Fruit fly (Drosophila melanogaster) whole organism: ENCODE measurements around the gene jus.
A peak's percentile ranks its signal among the peaks of the same experiment; 100 is the strongest.

Experiments used
- CG8478 ChIP-seq: fragments of >200 bp; optimal IDR thresholded peaks from 2 replicates; lab custom pipeline; 2018; ENCODE audit warnings: inconsistent platforms
- Dll ChIP-seq: fragments of >200 bp; optimal IDR thresholded peaks from 2 replicates; lab custom pipeline; 2017
- EcR ChIP-seq, 2 experiments: fragments of >200 bp; optimal IDR thresholded peaks; 2 replicates each; lab custom pipeline; 2017; ENCODE audit warnings: missing biosample characterization in 2 of 2, missing genetic modification characterization in 2 of 2, missing genetic modification reagents in 2 of 2
- pan ChIP-seq: fragments of >200 bp; optimal IDR thresholded peaks from 2 replicates; lab custom pipeline; 2017
- psq ChIP-seq: fragments of >200 bp; optimal IDR thresholded peaks from 2 replicates; lab custom pipeline; 2017
- usp ChIP-seq: fragments of >200 bp; optimal IDR thresholded peaks from 2 replicates; lab custom pipeline; 2017; ENCODE audit warnings: missing biosample characterization, missing genetic modification characterization, mixed read lengths

The jus gene

DNA sequence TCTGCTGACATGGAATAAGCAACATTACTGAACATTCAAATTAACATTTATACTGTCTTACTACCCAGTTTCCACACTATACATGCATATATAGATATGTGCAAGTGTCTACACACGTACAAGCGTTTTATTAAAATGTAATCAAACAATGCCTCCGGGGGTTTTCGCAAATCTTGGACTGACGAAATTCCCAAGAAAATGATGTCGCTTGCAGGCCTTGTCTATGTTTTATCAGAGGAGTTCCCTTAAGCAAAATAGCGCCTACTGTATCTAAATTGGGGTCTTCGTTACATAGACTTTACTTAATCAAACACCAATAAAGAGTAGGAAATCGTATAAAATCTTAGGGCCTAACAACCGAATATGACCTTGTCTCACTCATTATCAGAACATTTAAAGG, 35.2 kb downstream of the jus start:
- TF ChIP-seq usp (GFP tag; lab: Kevin White, UChicago) (no peak), psq (no peak), CG8478 (no peak), EcR (GFP tag; optimal IDR thresholded peaks at IDR 0.05; lab: Kevin White, UChicago) (no peak), Dll (lab: Kevin White, UChicago) (no peak), pan (lab: Kevin White, UChicago) (no peak)

DNA sequence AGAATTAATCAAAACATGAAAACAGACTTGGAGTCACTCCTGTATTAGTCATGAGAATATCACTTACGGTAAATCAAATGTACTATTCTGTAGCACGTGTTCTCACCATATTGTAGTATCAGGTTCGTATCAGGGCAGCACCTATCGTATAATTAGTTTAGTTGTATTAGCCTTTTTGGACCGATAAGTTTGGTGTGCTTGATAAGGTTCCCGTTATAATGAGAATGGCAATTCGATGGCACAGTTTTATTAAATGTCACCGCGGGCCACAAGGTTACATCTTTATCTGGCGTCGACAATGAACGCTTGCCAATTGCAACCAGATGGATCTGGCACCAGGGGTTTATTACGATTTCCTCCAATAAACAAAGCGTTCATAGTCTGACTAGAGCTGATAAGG, 36.1 kb downstream of the jus start:
- no peak for TF ChIP-seq CG8478
- no peak for TF ChIP-seq EcR (GFP tag; optimal IDR thresholded peaks at IDR 0.05; lab: Kevin White, UChicago)
- TF ChIP-seq pan (lab: Kevin White, UChicago) = no peak
- no peak for TF ChIP-seq usp (GFP tag; lab: Kevin White, UChicago)
- TF ChIP-seq Dll (lab: Kevin White, UChicago) = no peak
- TF ChIP-seq psq = no peak

DNA sequence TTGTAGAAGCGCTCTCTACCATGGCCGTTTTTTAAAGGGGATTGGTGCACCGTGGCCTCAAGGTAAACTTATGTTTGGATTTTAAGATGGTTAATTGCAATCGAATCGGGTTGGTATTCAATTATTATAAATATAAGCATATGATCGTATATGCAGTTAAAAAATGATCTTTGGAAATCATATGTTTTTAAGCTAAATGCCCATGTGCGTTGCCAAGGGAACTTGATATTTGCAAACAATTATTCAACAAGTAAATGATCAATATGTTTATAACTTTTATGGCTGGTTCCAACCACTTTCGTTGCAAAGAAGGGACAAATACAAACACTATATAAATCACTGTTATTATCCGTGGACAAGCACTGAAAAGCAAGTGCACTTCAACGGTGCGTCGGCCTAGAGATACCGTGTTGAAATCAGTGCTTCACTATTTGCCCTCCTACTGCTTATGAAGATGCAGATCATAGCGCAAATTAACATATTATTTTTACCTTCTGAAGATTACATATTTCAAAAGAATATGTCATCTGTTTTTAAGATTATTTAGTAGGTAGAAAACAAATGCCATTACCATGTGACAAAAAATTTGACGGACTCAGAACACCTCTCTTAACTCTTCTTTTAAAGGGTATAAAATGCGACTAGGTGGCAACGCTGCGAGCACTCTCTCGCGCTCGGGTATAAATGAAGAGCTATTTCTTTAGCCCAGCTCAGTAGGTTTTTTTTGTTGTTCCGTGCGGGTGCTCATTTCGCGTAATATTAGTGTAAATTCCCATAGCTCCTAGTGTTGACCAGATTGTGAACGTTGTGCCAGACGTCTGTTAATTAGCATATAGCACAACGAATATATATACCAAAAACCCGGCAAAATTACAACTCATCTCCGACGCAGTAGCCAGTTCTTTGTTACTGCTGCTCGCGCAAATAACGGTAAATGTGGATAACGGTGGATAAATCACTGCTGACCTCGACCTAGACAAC, 37.1 kb downstream of the jus start, which contains the start of gene rdog:
Gene rdog (plus strand): TSS at position 705 of the 981 bp plus-strand sequence.
- TF ChIP-seq CG8478 = no peak
- peak; percentile 97 for TF ChIP-seq pan (lab: Kevin White, UChicago)

DNA sequence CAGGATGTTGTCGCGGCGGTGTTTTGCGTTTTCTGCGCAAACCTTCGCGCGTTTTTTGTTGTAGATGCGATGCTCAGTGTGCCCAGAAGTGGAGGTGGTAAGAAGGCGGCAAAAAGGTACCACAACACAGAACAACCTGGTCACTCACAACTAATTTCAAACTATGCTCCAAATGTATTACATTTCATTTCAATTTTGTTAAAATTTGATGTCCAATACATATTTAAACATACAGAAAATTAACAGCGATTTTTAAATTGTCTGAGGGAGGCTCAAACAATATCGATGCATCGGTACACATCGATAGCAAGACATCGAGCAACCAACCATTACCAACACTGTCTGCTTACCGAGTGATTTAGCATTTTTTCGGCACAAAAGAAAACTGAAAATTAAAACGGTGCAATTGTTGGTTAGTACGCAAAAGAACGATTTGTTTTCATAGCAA, 41.6 kb downstream of the jus start, which contains the start of the genes Slbp and Rpn2:
Gene Slbp (minus strand): TSS at position 70 of the 448 bp plus-strand sequence.
Gene Rpn2 (plus strand): TSS at position 328 of the 448 bp plus-strand sequence.
- no peak for TF ChIP-seq EcR (GFP tag; optimal IDR thresholded peaks at IDR 0.05; lab: Kevin White, UChicago)
- no peak for TF ChIP-seq CG8478
- TF ChIP-seq Dll (lab: Kevin White, UChicago) = no peak
- TF ChIP-seq psq = no peak
- TF ChIP-seq pan (lab: Kevin White, UChicago) = no peak
- TF ChIP-seq usp (GFP tag; lab: Kevin White, UChicago) = no peak

DNA sequence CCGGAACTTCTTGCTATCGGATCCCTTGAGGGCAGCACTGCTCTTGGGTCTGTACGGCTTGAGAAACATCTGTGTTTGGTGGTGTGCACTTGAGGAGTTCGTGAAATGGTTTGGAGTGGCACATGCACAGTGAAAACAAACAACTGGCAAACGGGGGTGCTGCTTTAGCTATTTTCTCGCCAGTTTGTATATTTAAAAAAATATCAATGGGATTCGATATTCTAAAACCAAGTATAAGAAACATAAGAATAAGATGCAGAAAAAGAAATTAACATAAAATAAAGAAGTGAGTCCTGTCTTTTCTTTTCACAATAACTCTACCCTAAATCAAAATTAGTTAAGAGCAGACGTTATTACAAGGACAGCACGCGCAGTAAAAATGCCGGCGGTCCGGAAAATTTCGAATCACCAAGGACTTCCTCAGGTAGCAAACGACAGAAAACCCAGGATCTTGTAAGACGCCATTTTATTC, 43.1 kb downstream of the jus start, which contains the start of gene eIF2D:
Gene eIF2D (minus strand): TSS at position 174 of the 472 bp plus-strand sequence.
- TF ChIP-seq pan (lab: Kevin White, UChicago) = no peak

DNA sequence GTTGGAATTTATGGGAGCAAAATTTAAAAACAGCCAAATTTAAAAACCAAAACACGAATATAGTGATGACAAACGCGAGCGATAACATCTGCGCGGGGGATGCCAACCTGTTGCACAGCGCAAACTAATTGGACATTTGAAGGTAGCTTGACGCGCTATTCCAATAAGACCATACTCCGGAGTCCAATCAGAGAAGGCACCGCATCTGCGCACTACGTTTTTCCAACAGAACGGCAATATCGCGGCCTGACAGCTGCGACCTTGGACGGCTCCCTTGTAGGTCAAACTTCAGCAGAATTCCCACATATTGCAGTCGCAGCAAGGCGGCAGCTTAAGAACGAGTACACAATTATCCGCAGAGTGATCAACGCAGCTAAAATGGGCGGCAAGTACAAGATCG, 46.7 kb downstream of the jus start, which contains the start of the genes CG11882 and Pglym78:
Gene CG11882 (minus strand): TSS at position 101 of the 400 bp plus-strand sequence.
Gene Pglym78 (plus strand): TSS at position 177 of the 400 bp plus-strand sequence.
- TF ChIP-seq EcR (GFP tag; optimal IDR thresholded peaks at IDR 0.05; lab: Kevin White, UChicago) (no peak), psq (no peak), usp (GFP tag; lab: Kevin White, UChicago) (no peak)

DNA sequence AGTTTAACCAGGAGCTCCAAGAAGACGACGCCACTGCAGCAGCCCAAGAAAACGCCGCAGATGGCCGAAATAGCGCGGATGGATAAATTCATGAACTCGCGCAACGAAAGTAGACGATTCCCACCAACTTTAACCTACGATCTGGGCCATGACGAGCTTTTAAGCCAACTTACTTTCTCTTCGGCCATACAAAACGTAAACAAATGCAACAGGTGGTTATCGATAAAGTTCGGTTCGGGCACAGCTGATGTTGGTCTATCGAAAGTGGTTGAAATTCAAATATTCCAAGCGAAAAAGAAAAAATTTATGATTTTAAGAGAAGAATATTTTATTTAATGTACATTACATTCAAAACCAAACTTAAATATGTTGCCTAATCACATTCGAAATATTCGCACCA, 48.1 kb downstream of the jus start, which contains the start of gene CG14511:
Gene CG14511 (minus strand): TSS at position 184 of the 400 bp plus-strand sequence.
- no peak for TF ChIP-seq Dll (lab: Kevin White, UChicago)
- TF ChIP-seq EcR (GFP tag; optimal IDR thresholded peaks at IDR 0.05; lab: Kevin White, UChicago) = no peak
- TF ChIP-seq usp (GFP tag; lab: Kevin White, UChicago) = no peak
- TF ChIP-seq psq = no peak
- no peak for TF ChIP-seq pan (lab: Kevin White, UChicago)
- no peak for TF ChIP-seq CG8478

DNA sequence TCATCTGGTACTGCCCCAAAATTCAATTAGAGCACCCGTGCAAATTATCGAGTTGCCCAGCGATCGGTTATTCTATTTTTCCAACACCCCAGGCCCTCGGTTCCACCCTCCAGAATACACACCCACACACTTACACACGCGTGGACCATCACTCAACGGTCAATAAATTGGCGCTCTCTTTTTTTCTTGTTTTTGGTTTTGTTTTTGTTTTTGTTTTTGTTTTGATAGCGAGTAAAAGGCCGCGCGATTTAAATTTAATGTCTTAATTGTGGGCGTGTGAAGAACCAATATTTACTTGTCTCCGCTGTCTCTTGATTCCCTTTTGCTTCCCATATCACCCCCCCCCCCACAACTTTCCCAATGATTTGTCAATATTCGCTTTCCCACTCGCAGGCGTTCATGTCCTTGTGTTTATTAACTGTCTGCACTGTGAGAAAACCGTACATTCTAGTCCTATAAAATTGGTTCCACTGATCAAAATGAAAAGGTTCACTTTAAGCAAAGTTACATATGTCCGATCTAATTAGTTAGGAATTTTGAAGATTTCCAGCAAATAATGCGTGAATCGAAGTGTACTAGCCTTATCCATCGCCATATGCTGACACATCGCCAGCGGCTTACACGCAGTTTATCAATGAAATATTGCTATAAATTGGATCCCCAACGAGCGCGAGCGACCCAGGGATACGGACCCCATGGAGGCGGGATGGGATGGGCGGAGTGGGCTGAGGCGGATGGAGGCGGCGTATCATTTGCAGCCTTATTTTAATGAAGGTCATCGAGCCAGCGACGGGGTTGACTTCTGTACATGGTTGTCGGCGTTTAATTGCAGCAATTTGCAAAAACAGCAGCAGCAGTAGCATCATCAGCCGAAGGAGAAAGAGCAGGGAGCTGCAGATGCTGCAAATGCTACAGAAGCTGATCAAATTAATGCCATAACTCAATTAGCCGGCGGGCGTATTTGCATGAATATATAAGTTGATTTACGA, 54.7 kb downstream of the jus start:
- no peak for TF ChIP-seq pan (lab: Kevin White, UChicago)
- no peak for TF ChIP-seq psq
- no peak for TF ChIP-seq CG8478
- no peak for TF ChIP-seq usp (GFP tag; lab: Kevin White, UChicago)
- TF ChIP-seq EcR (GFP tag; optimal IDR thresholded peaks at IDR 0.05; lab: Kevin White, UChicago) = no peak
- TF ChIP-seq Dll (lab: Kevin White, UChicago) = no peak

DNA sequence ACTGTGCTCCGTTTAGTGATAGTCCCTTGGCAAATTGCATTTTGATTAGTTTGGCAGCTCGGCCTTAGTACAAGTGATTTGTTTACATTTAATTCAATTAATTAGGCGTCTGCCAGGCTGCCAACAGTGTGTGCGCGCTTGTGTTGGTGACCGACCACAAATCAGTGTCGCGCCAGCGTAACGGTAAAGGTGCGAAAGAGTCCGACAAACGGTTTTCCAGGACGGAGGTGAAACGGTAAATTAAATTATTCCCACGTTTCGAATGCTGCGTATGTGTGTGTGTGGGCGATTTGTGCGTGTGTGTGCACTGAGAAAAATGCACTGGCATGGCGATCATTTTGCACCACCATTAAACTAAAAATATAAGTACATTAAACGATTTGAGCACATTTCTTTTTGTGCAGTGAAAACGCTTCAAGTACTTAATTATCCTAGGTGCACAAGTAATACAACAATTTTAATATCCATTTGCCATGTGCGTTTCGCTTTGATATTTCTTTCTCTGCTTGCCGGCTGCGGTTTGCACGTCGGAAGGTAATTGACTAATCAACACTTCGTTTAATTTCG, 55.8 kb downstream of the jus start:
- no peak for TF ChIP-seq EcR (GFP tag; optimal IDR thresholded peaks at IDR 0.05; lab: Kevin White, UChicago)
- TF ChIP-seq pan (lab: Kevin White, UChicago) = no peak
- TF ChIP-seq usp (GFP tag; lab: Kevin White, UChicago) = no peak
- TF ChIP-seq psq = no peak
- no peak for TF ChIP-seq CG8478
- no peak for TF ChIP-seq Dll (lab: Kevin White, UChicago)

DNA sequence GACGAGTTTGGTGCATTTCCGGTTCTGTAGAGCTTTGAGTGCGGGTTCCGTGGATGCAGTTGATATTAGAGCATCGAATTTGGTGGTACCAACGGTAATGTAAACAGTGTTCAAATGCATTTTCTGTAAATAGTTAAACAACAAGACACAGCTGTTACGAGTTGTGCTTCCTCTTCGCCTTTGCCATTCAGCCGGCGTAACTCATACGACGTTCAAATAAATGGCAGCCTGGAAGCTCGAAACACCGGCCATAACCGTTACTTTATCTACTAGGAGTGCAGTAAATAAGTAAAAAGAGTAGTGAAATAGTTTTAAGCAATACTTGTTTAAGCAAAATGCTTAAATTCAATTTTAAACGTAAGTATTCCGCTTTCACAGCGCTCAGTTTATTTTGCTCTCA, 56.4 kb downstream of the jus start, which contains the start of the genes Alg13 and superdeath:
Gene Alg13 (minus strand): TSS at position 167 of the 400 bp plus-strand sequence.
Gene superdeath (plus strand): TSS at position 256 of the 400 bp plus-strand sequence.
- no peak for TF ChIP-seq pan (lab: Kevin White, UChicago)
- TF ChIP-seq Dll (lab: Kevin White, UChicago) = no peak
- TF ChIP-seq CG8478 = no peak
- TF ChIP-seq psq = no peak
- TF ChIP-seq usp (GFP tag; lab: Kevin White, UChicago) = no peak
- TF ChIP-seq EcR (GFP tag; optimal IDR thresholded peaks at IDR 0.05; lab: Kevin White, UChicago) = no peak
